Worm (Caenorhabditis elegans) whole organism, young adult: Measurements from ENCODE around the gene zip-6.
"Not testable (repeated sequence)": the region's sequence is repeated elsewhere in the genome, so short reads cannot be mapped to it uniquely, and the experiment has no call there.

Source experiments
- B0019.2 ChIP-seq: fragments of 200-800 bp; sonication (Bioruptor generic); conservative IDR thresholded peaks from 2 replicates; pipeline ENCODE4 v1.3.6; 2022; ENCODE audit warnings: missing genetic modification reagents, missing genetic modification characterization, missing compliant biosample characterization
- B0035.1 ChIP-seq: sonication (generic microtip); optimal IDR thresholded peaks from 2 replicates; lab custom pipeline; 2016; ENCODE audit warnings: missing genetic modification characterization, mild to moderate bottlenecking, missing compliant biosample characterization, missing genotype, missing genetic modification reagents
- B0336.3 ChIP-seq: fragments of 200-800 bp; sonication (Bioruptor generic); IDR thresholded peaks from 2 replicates; pipeline ENCODE4 v1.3.6; 2022; ENCODE audit warnings: missing genetic modification characterization, missing compliant biosample characterization
- C06A6.2 ChIP-seq: fragments of 200-800 bp; sonication (Bioruptor generic); conservative IDR thresholded peaks from 2 replicates; pipeline ENCODE4 v1.3.6; 2022; ENCODE audit warnings: missing genetic modification characterization, missing compliant biosample characterization
- F33H1.4 ChIP-seq: fragments of 200-800 bp; sonication (Bioruptor generic); IDR thresholded peaks from 2 replicates; pipeline ENCODE4 v1.3.6; 2022; ENCODE audit warnings: missing genetic modification reagents, missing genetic modification characterization, missing compliant biosample characterization
- F39B2.1 ChIP-seq: fragments of 200-800 bp; sonication (Bioruptor generic); IDR thresholded peaks from 2 replicates; pipeline ENCODE4 v1.3.6; 2022; ENCODE audit warnings: missing genetic modification reagents, missing genetic modification characterization, missing compliant biosample characterization
- K11D2.4 ChIP-seq: fragments of 200-800 bp; sonication (Bioruptor generic); IDR thresholded peaks from 2 replicates; pipeline ENCODE4 v1.3.6; 2022; ENCODE audit warnings: missing genetic modification reagents, missing genetic modification characterization, missing compliant biosample characterization
- K12H6.12 ChIP-seq: fragments of 200-800 bp; sonication (Bioruptor generic); optimal IDR thresholded peaks from 2 replicates; lab custom pipeline; 2018; ENCODE audit warnings: mild to moderate bottlenecking, missing genetic modification characterization, missing compliant biosample characterization
- T07F8.4 ChIP-seq: sonication (generic microtip); optimal IDR thresholded peaks from 2 replicates; lab custom pipeline; 2016; ENCODE audit warnings: mild to moderate bottlenecking, missing genetic modification characterization, moderate library complexity, missing compliant biosample characterization
- Y56A3A.18 ChIP-seq: fragments of 200-800 bp; sonication (Bioruptor generic); IDR thresholded peaks from 2 replicates; pipeline ENCODE4 v1.3.6; 2022; ENCODE audit warnings: missing genetic modification reagents, missing genetic modification characterization, missing compliant biosample characterization
- Y67H2A.10 ChIP-seq: fragments of 200-800 bp; sonication (Bioruptor generic); conservative IDR thresholded peaks from 2 replicates; pipeline ENCODE4 v1.3.6; 2022; ENCODE audit warnings: missing genetic modification reagents, missing genetic modification characterization, missing compliant biosample characterization
- atf-7 ChIP-seq: sonication (generic microtip); optimal IDR thresholded peaks from 2 replicates; lab custom pipeline; 2017; ENCODE audit warnings: mild to moderate bottlenecking, missing genetic modification characterization, missing compliant biosample characterization
- athp-1 ChIP-seq: sonication (generic microtip); optimal IDR thresholded peaks from 2 replicates; lab custom pipeline; 2017; ENCODE audit warnings: mild to moderate bottlenecking, missing genetic modification characterization, missing compliant biosample characterization
- bed-2 ChIP-seq: fragments of 200-800 bp; sonication (Bioruptor generic); IDR thresholded peaks from 2 replicates; pipeline ENCODE4 v1.3.6; 2022; ENCODE audit warnings: missing genetic modification reagents, missing genetic modification characterization, missing compliant biosample characterization
- cebp-1 ChIP-seq, 2 experiments: fragments of 200-800 bp in 1 of 2; sonication (Bioruptor generic) in 1 of 2; sonication (generic microtip) in 1 of 2; IDR thresholded peaks in 1 of 2; optimal IDR thresholded peaks in 1 of 2; 2 replicates each; pipeline versions ENCODE4 v1.3.6 to Lab custom; 2017 to 2022; ENCODE audit warnings: missing compliant biosample characterization in 2 of 2, missing genetic modification characterization in 2 of 2, mild to moderate bottlenecking in 1 of 2, missing genetic modification reagents in 1 of 2, moderate library complexity in 1 of 2
- ceh-27 ChIP-seq: fragments of 200-800 bp; sonication (Bioruptor generic); optimal IDR thresholded peaks from 2 replicates; lab custom pipeline; 2018; ENCODE audit warnings: mild to moderate bottlenecking, missing genetic modification characterization, moderate library complexity, missing compliant biosample characterization
- ceh-91 ChIP-seq: fragments of 200-800 bp; sonication (Bioruptor generic); IDR thresholded peaks from 2 replicates; pipeline ENCODE4 v1.3.6; 2022; ENCODE audit warnings: missing genetic modification reagents, missing genetic modification characterization, missing compliant biosample characterization
- dpl-1 ChIP-seq: fragments of 150-350 bp; optimal IDR thresholded peaks from 2 replicates; lab custom pipeline; 2014; ENCODE audit warnings: missing biosample characterization, missing genetic modification reagents, missing genetic modification characterization
- egl-44 ChIP-seq: fragments of 200-800 bp; sonication (Bioruptor generic); IDR thresholded peaks from 2 replicates; pipeline ENCODE4 v1.3.6; 2022; ENCODE audit warnings: missing genetic modification reagents, missing genetic modification characterization, missing compliant biosample characterization
- egrh-3 ChIP-seq: fragments of 200-800 bp; sonication (Bioruptor generic); IDR thresholded peaks from 2 replicates; pipeline ENCODE4 v1.3.6; 2022; ENCODE audit warnings: missing genetic modification reagents, missing genetic modification characterization, missing compliant biosample characterization
- him-1 ChIP-seq: sonication (generic microtip); optimal IDR thresholded peaks from 2 replicates; lab custom pipeline; 2016; ENCODE audit warnings: missing genotype, missing genetic modification reagents, missing genetic modification characterization, missing compliant biosample characterization
- hsf-1 ChIP-seq: fragments of 200-800 bp; sonication (Bioruptor generic); IDR thresholded peaks from 2 replicates; pipeline ENCODE4 v1.3.6; 2022; ENCODE audit warnings: missing genetic modification reagents, missing genetic modification characterization, missing compliant biosample characterization
- lag-1 ChIP-seq: fragments of 200-800 bp; sonication (Bioruptor generic); IDR thresholded peaks from 2 replicates; pipeline ENCODE4 v1.3.6; 2022; ENCODE audit warnings: missing genetic modification reagents, missing genetic modification characterization, missing compliant biosample characterization
- let-526 ChIP-seq: fragments of 200-800 bp; sonication (Bioruptor generic); IDR thresholded peaks from 2 replicates; pipeline ENCODE4 v1.3.6; 2022; ENCODE audit warnings: missing genetic modification reagents, missing genetic modification characterization, missing compliant biosample characterization
- let-607 ChIP-seq, 2 experiments: fragments of 200-800 bp in 1 of 2; sonication (Bioruptor generic) in 1 of 2; sonication (generic microtip) in 1 of 2; optimal IDR thresholded peaks; 2 replicates each; lab custom pipeline; 2016 to 2018; ENCODE audit warnings: mild to moderate bottlenecking in 2 of 2, missing compliant biosample characterization in 2 of 2, missing genetic modification characterization in 2 of 2, moderate library complexity in 2 of 2, missing genotype in 1 of 2
- lsl-1 ChIP-seq: fragments of 200-800 bp; sonication (Bioruptor generic); optimal IDR thresholded peaks from 2 replicates; lab custom pipeline; 2018; ENCODE audit warnings: mild to moderate bottlenecking, missing genetic modification characterization, moderate library complexity, missing compliant biosample characterization
- madf-10 ChIP-seq: sonication (generic microtip); optimal IDR thresholded peaks from 2 replicates; lab custom pipeline; 2016; ENCODE audit warnings: mild to moderate bottlenecking, missing genetic modification characterization, missing compliant biosample characterization
- madf-3 ChIP-seq: fragments of 200-800 bp; sonication (Bioruptor generic); IDR thresholded peaks from 2 replicates; pipeline ENCODE4 v1.3.6; 2022; ENCODE audit warnings: missing genetic modification reagents, missing genetic modification characterization, missing compliant biosample characterization
- madf-6 ChIP-seq: fragments of 200-800 bp; sonication (Bioruptor generic); IDR thresholded peaks from 2 replicates; pipeline ENCODE4 v1.3.6; 2022; ENCODE audit warnings: missing genetic modification reagents, missing genetic modification characterization, missing compliant biosample characterization
- madf-8 ChIP-seq: fragments of 200-800 bp; sonication (Bioruptor generic); conservative IDR thresholded peaks from 2 replicates; pipeline ENCODE4 v1.3.6; 2022; ENCODE audit warnings: missing genetic modification reagents, missing genetic modification characterization, missing compliant biosample characterization
- mcd-1 ChIP-seq: fragments of 200-800 bp; sonication (Bioruptor generic); IDR thresholded peaks from 2 replicates; pipeline ENCODE4 v1.3.6; 2022; ENCODE audit warnings: missing genetic modification reagents, missing genetic modification characterization, missing compliant biosample characterization
- nfya-1 ChIP-seq: sonication (generic microtip); optimal IDR thresholded peaks from 2 replicates; lab custom pipeline; 2017; ENCODE audit warnings: antibody characterized with exemption, missing compliant biosample characterization, missing genetic modification characterization, borderline replicate concordance; ENCODE audit not compliant: insufficient read depth
- nfya-2 ChIP-seq: fragments of 200-800 bp; sonication (Bioruptor generic); IDR thresholded peaks from 2 replicates; pipeline ENCODE4 v1.3.6; 2022; ENCODE audit warnings: missing genetic modification reagents, missing genetic modification characterization, missing compliant biosample characterization
- unc-130 ChIP-seq: sonication (generic microtip); optimal IDR thresholded peaks from 2 replicates; lab custom pipeline; 2016; ENCODE audit warnings: missing genetic modification reagents, missing genetic modification characterization, missing compliant biosample characterization
- xnd-1 ChIP-seq: sonication (generic microtip); optimal IDR thresholded peaks from 2 replicates; lab custom pipeline; 2016; ENCODE audit warnings: missing genotype, missing genetic modification reagents, missing genetic modification characterization, missing compliant biosample characterization
- ztf-22 ChIP-seq: fragments of 200-800 bp; sonication (Bioruptor generic); optimal IDR thresholded peaks from 2 replicates; lab custom pipeline; 2018; ENCODE audit warnings: mild to moderate bottlenecking, missing genetic modification characterization, moderate library complexity, missing compliant biosample characterization
- ztf-28 ChIP-seq: fragments of 200-800 bp; sonication (Bioruptor generic); IDR thresholded peaks from 2 replicates; pipeline ENCODE4 v1.3.6; 2022; ENCODE audit warnings: missing genetic modification reagents, missing genetic modification characterization, missing compliant biosample characterization

The zip-6 gene

DNA sequence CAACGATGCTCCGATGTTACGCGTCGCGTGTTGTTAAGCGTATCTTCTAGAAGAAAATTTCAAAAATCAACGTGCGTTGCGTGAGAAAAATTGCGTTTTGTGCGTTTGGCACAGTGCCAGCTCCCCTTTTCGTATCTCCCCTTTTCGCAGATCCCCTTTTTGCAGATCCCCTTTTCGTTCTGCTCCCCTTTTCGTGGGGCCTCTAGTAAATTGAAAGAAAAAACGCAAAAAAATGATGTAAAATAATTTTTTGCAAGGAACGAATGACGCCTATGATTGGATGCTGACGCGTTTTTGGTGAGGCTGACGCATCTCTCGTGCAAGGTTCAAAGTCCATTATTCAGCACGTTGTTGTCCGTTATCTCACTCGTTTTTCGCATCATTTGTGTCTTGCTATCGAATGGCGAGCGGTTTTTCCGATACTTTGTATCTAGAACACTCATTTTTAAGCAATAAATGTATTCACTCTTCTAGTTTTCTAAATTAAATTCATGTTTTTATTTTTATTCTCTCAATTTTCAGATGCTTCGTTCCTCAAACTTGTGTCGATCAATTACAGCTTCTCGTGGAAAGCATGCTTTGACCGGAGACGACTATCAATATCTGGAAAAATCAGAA is 38.7 kb downstream of the zip-6 start, which contains the start of gene cpt-2 (continued):
- TF ChIP-seq ceh-91 (GFP tag; lab: Robert Waterston, UW) (peak; percentile 80), F33H1.4 (GFP tag; lab: Robert Waterston, UW) (peak; percentile 77), let-526 (peak; percentile 90), C06A6.2 (GFP tag; lab: Robert Waterston, UW) (peak; percentile 65), Y56A3A.18 (peak; percentile 58; the same call in 1 of the 2 replicates), let-607 (tag; optimal IDR thresholded peaks at IDR 0.05; lab: Kevin White, UChicago) (peak; percentile 22 to 65), ztf-28 (GFP tag; lab: Robert Waterston, UW) (peak; percentile 90), madf-10 (peak; percentile 59), dpl-1 (GFP tag; lab: Kevin White, UChicago) (peak; percentile 44), B0035.1 (peak; percentile 54), unc-130 (peak; percentile 41), athp-1 (tag; lab: Kevin White, UChicago) (peak; percentile 46), bed-2 (GFP tag; lab: Robert Waterston, UW) (peak; percentile 86), cebp-1 (tag; optimal IDR thresholded peaks at IDR 0.05; lab: Kevin White, UChicago) (peak; percentile 83), madf-3 (GFP tag; lab: Robert Waterston, UW) (peak; percentile 90), mcd-1 (peak; percentile 92), K12H6.12 (tag; lab: Kevin White, UChicago) (peak; percentile 51), ceh-27 (GFP tag; lab: Kevin White, UChicago) (peak; percentile 68), Y67H2A.10 (GFP tag; lab: Robert Waterston, UW) (peak; percentile 43; the same call in 1 of the 2 replicates), B0336.3 (GFP tag; lab: Robert Waterston, UW) (peak; percentile 76), B0019.2 (GFP tag; lab: Robert Waterston, UW) (peak; percentile 61), egrh-3 (GFP tag; lab: Robert Waterston, UW) (peak; percentile 81), egl-44 (peak; percentile 92), atf-7 (tag; lab: Kevin White, UChicago) (peak; percentile 73), madf-8 (GFP tag; lab: Robert Waterston, UW) (peak; percentile 63), K11D2.4 (GFP tag; lab: Robert Waterston, UW) (peak; percentile 95), madf-6 (GFP tag; lab: Robert Waterston, UW) (peak; percentile 82), T07F8.4 (tag; lab: Kevin White, UChicago) (peak; percentile 7)
- TF ChIP-seq cebp-1 (GFP tag; IDR thresholded peaks at IDR 0.05; lab: Robert Waterston, UW), result not testable (repeated sequence)
- TF ChIP-seq, all 124 proteins: peak for 68; not testable (repeated sequence) for 56

DNA sequence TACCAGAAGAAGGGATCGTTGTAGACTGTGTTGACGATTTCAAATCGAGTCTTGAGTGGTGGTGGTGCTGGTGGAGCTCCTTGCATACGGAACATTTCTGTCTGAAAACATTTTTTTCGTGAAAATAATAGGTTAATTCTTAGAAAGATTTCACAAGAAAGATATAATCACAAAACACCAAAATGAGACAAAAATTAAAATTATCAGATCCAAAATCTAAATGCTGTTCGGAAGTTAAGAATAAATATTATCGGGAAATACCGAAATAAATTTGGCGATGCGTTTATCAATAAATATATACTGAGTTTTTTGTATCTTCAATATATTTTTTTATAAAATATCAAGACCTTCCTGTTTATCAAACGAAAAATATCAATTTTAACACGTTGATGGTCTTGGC is 39.4 kb downstream of the zip-6 start, which contains the start of gene C08F8.9:
TSS of gene C08F8.9 (minus strand) at position 101 of the 400 bp plus-strand sequence.
- TF ChIP-seq ztf-22, result no peak
- TF ChIP-seq xnd-1 (tag; lab: Kevin White, UChicago), result no peak
- TF ChIP-seq him-1 (tag; lab: Kevin White, UChicago), result no peak
- no peak for TF ChIP-seq B0035.1
- no peak for TF ChIP-seq hsf-1
- no peak for TF ChIP-seq B0336.3 (GFP tag; lab: Robert Waterston, UW)
- TF ChIP-seq K11D2.4 (GFP tag; lab: Robert Waterston, UW), result no peak
- TF ChIP-seq lsl-1, result no peak
- TF ChIP-seq nfya-1 (tag; lab: Kevin White, UChicago), result no peak
- TF ChIP-seq let-607 (tag; optimal IDR thresholded peaks at IDR 0.05; lab: Kevin White, UChicago), result no peak
- TF ChIP-seq B0019.2 (GFP tag; lab: Robert Waterston, UW), result no peak
- TF ChIP-seq F39B2.1 (GFP tag; lab: Robert Waterston, UW), result no peak
- no peak for TF ChIP-seq nfya-2 (GFP tag; lab: Robert Waterston, UW)
- TF ChIP-seq lag-1 (GFP tag; lab: Robert Waterston, UW), result no peak
